Worm (Caenorhabditis elegans) whole organism, L3 larva: ENCODE data around the gene fkh-4.

Experiments used
- R02D3.7 ChIP-seq: fragments of 150-350 bp; optimal IDR thresholded peaks from 2 replicates; lab custom pipeline; 2014; ENCODE audit warnings: missing biosample characterization, missing genetic modification characterization
- ama-1 ChIP-seq: fragments of 150-350 bp; optimal IDR thresholded peaks from 2 replicates; lab custom pipeline; 2018
- ceh-16 ChIP-seq: sonication (generic microtip); optimal IDR thresholded peaks from 2 replicates; lab custom pipeline; 2017; ENCODE audit warnings: missing biosample characterization, missing genetic modification characterization
- ceh-9 ChIP-seq: sonication (generic microtip); optimal IDR thresholded peaks from 2 replicates; lab custom pipeline; 2018; ENCODE audit warnings: missing biosample characterization, missing genetic modification characterization
- daf-12 ChIP-seq: fragments of 150-350 bp; optimal IDR thresholded peaks from 2 replicates; lab custom pipeline; 2014; ENCODE audit warnings: missing biosample characterization, missing genetic modification reagents, missing genetic modification characterization
- egl-27 ChIP-seq: sonication (generic microtip); optimal IDR thresholded peaks from 4 replicates; lab custom pipeline; 2017; ENCODE audit warnings: missing biosample characterization, missing genetic modification reagents, missing genetic modification characterization
- elt-2 ChIP-seq: sonication (generic microtip); optimal IDR thresholded peaks from 2 replicates; lab custom pipeline; 2016; ENCODE audit warnings: missing genetic modification reagents, mild to moderate bottlenecking, missing genetic modification characterization, missing compliant biosample characterization
- fkh-10 ChIP-seq: sonication (generic microtip); optimal IDR thresholded peaks from 2 replicates; lab custom pipeline; 2017; ENCODE audit warnings: missing biosample characterization, missing genetic modification reagents, missing genetic modification characterization
- fkh-2 ChIP-seq: fragments of 150-350 bp; optimal IDR thresholded peaks from 2 replicates; lab custom pipeline; 2014; ENCODE audit warnings: missing biosample characterization, missing genetic modification reagents, missing genetic modification characterization
- fos-1 ChIP-seq: fragments of 150-350 bp; optimal IDR thresholded peaks from 2 replicates; lab custom pipeline; 2014; ENCODE audit warnings: missing biosample characterization, missing genetic modification characterization
- hmg-11 ChIP-seq: sonication (generic microtip); optimal IDR thresholded peaks from 2 replicates; lab custom pipeline; 2016; ENCODE audit warnings: missing genetic modification characterization, missing compliant biosample characterization
- jun-1 ChIP-seq: fragments of 150-350 bp; optimal IDR thresholded peaks from 2 replicates; lab custom pipeline; 2014; ENCODE audit warnings: missing biosample characterization, missing genetic modification reagents, missing genetic modification characterization
- lin-39 ChIP-seq: fragments of 150-350 bp; optimal IDR thresholded peaks from 2 replicates; lab custom pipeline; 2018; ENCODE audit warnings: missing biosample characterization, missing genetic modification reagents, missing genetic modification characterization
- lsy-12 ChIP-seq: sonication (generic microtip); optimal IDR thresholded peaks from 2 replicates; lab custom pipeline; 2016; ENCODE audit warnings: mild to moderate bottlenecking, missing genetic modification characterization, missing compliant biosample characterization
- nfya-1 ChIP-seq: sonication (generic microtip); optimal IDR thresholded peaks from 2 replicates; lab custom pipeline; 2017; ENCODE audit warnings: missing genetic modification characterization, mild to moderate bottlenecking, missing compliant biosample characterization, antibody characterized with exemption, moderate library complexity; ENCODE audit not compliant: insufficient read depth
- nhr-23 ChIP-seq: fragments of 150-350 bp; optimal IDR thresholded peaks from 2 replicates; lab custom pipeline; 2014; ENCODE audit warnings: missing biosample characterization, missing genetic modification reagents, missing genetic modification characterization
- nhr-237 ChIP-seq: fragments of 150-350 bp; optimal IDR thresholded peaks from 2 replicates; lab custom pipeline; 2014; ENCODE audit warnings: missing biosample characterization, missing genetic modification characterization
- nhr-25 ChIP-seq: sonication (generic microtip); optimal IDR thresholded peaks from 2 replicates; lab custom pipeline; 2017; ENCODE audit warnings: missing biosample characterization, missing genetic modification characterization
- nhr-28 ChIP-seq: fragments of 150-350 bp; optimal IDR thresholded peaks from 2 replicates; lab custom pipeline; 2014; ENCODE audit warnings: missing biosample characterization, missing genetic modification characterization
- nhr-43 ChIP-seq: sonication (generic microtip); optimal IDR thresholded peaks from 2 replicates; lab custom pipeline; 2016; ENCODE audit warnings: mild to moderate bottlenecking, missing genetic modification characterization, missing compliant biosample characterization; ENCODE audit not compliant: poor library complexity, severe bottlenecking
- nhr-67 ChIP-seq: fragments of 150-350 bp; optimal IDR thresholded peaks from 2 replicates; lab custom pipeline; 2014; ENCODE audit warnings: missing biosample characterization, missing genetic modification characterization
- pha-4 ChIP-seq: fragments of 150-350 bp; optimal IDR thresholded peaks from 2 replicates; lab custom pipeline; 2014; ENCODE audit warnings: missing biosample characterization, missing genetic modification reagents, missing genetic modification characterization
- pqm-1 ChIP-seq: fragments of 150-350 bp; optimal IDR thresholded peaks from 2 replicates; lab custom pipeline; 2017; ENCODE audit warnings: missing biosample characterization, missing genetic modification characterization, inconsistent platforms
- snpc-4 ChIP-seq: fragments of 150-350 bp; optimal IDR thresholded peaks from 2 replicates; lab custom pipeline; 2014; ENCODE audit warnings: missing biosample characterization, missing genetic modification characterization
- unc-39 ChIP-seq: sonication (generic microtip); optimal IDR thresholded peaks from 4 replicates; lab custom pipeline; 2017; ENCODE audit warnings: missing biosample characterization, missing genetic modification characterization
- unc-62 ChIP-seq: fragments of 150-350 bp; sonication (generic microtip); optimal IDR thresholded peaks from 4 replicates; lab custom pipeline; 2014; ENCODE audit warnings: missing biosample characterization, missing genetic modification reagents, missing genetic modification characterization
- ztf-4 ChIP-seq: fragments of 150-350 bp; optimal IDR thresholded peaks from 2 replicates; lab custom pipeline; 2014; ENCODE audit warnings: missing biosample characterization, missing genetic modification characterization

Gene fkh-4

DNA sequence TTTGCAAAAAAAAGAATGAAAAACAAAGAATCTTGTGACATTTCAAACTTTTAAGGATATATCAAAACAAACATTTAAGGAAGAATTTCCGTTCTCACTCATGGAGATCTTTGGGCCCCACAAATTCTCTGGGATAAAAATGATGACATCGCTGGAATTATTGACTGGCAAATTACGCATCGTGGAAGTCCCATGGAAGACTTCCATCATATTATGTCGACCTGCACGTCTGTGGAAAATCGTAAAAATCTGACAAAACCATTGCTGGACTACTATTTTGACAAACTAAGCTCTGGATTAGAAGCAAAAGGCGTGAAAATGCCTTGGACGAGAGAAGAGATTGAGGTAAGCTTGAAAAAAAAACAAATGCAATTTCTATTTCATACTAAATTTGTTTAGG is 11.2 kb downstream of the fkh-4 start:
- TF ChIP-seq ceh-16 (tag; lab: Kevin White, UChicago) (no peak), nhr-67 (tag; lab: Kevin White, UChicago) (no peak), R02D3.7 (tag; lab: Kevin White, UChicago) (no peak), nhr-43 (tag; lab: Kevin White, UChicago) (no peak), daf-12 (no peak), unc-39 (tag; lab: Kevin White, UChicago) (no peak), ztf-4 (tag; lab: Kevin White, UChicago) (no peak)

DNA sequence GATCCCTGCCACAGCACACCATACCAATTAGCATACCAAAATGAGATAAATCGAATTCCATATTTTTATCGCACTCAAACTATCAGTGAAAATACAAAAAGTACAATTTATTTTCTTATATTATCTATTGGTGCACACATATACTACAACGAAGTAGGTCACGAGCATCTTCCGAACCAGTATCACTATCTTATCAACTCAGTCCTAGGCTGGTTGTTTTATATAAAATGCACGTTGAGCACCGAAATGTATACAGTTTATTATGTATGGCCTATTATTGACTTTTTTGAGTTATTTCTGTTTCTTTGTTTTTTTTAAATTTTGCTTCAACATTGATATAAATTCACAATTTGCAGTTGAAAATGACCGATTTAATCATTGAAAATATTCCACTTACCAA is 12.9 kb downstream of the fkh-4 start, which contains the start of gene C29F7.2:
C29F7.2 (plus strand) TSS at position 357 of the 400 bp plus-strand sequence.
- TF ChIP-seq nhr-237 (tag; lab: Kevin White, UChicago) (no peak), pqm-1 (tag; lab: Kevin White, UChicago) (peak; percentile 95), pha-4 (tag; lab: Kevin White, UChicago) (peak; percentile 64), egl-27 (no peak), elt-2 (tag; lab: Kevin White, UChicago) (peak; percentile 94), hmg-11 (tag; lab: Kevin White, UChicago) (no peak), jun-1 (peak; percentile 31)

DNA sequence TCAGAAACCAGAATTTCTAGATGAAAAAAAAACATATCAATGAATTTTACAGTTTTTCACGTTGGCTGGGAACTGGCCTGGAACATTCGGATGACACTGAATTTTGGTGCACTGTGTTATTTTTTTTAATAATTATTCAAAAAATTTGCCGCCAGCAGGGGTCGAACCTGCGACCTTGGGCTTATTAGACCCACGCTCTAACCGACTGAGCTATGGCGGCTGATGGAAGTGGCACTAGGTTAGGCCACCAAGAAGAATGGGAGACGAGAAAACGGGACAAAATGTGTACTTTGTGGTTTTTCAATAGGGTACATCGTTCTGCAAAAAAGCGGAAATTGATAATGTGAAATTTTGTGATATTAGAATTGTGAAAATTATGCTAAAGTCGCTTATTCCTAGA is 13.7 kb downstream of the fkh-4 start:
- TF ChIP-seq elt-2 (tag; lab: Kevin White, UChicago) (peak; percentile 43), pha-4 (tag; lab: Kevin White, UChicago) (peak; percentile 69), nfya-1 (tag; lab: Kevin White, UChicago) (no peak), hmg-11 (tag; lab: Kevin White, UChicago) (peak; percentile 67), lin-39 (tag; lab: Kevin White, UChicago) (peak; percentile 41), unc-62 (no peak), ceh-9 (tag; lab: Kevin White, UChicago) (no peak), pqm-1 (tag; lab: Kevin White, UChicago) (peak; percentile 41), nhr-23 (tag; lab: Kevin White, UChicago) (peak; percentile 6)

DNA sequence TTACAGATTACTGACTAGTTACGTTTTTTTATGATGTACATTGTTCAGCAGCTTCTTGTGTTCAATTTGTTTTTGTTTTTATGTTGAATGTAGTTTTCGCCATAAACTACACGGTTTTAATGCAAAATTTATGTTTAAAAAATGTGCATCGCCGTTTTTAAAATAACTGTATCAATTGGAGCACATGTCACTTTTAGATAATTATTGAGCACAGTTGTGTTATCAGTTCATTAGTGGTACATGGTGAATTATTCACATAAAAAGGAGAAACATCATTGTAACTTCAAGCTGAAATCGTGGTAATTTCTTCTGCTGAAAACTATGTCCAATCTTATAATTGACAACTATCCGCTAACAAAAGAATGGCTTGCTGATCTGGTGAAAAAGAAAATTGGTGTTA is 16.3 kb downstream of the fkh-4 start:
- TF ChIP-seq unc-62 (no peak), pha-4 (tag; lab: Kevin White, UChicago) (no peak), elt-2 (tag; lab: Kevin White, UChicago) (peak; percentile 70), fos-1 (tag; lab: Kevin White, UChicago) (no peak), hmg-11 (tag; lab: Kevin White, UChicago) (no peak)

DNA sequence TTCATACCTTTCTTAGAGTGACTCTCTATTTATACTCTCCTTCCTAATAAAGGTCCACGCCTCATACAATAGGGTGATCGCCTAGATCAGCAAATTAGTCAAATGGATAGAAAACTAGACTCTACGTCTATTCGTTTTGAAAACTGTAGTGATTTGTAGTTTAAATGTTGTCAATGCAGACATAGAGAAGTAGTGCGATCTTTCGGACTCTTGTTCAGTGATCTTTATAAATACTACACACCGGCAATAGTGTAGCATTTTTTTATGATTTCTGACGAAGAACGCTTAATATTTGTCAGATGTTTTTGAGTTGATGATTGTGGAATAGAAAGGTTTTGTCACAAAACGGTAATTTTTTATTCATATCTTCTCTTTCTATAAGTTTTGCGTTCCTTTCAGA is 17.3 kb downstream of the fkh-4 start:
- TF ChIP-seq nhr-23 (tag; lab: Kevin White, UChicago) (no peak), elt-2 (tag; lab: Kevin White, UChicago) (peak; percentile 4), nhr-28 (no peak)

DNA sequence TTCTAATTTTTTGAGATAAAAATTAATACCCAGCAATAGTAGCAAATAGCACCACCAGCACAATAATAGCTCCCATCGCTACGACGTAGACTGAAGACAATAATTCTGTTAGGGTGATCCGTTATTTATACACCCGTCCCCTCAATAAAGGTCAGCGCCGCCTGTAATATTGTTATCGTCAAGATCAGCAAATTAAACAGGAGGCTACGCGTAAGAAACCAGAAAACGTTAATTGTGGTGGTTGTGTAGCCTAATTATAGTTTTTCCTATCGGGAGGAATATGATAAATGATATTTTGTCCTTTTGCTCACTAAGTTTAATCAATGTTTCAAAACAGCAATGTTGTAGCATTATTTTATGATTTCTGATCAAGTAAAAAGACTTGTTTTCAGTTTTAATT is 19.1 kb downstream of the fkh-4 start, which contains the start of the genes cyp-13B1 and C29F7.1:
cyp-13B1 (minus strand) TSS at position 101 of the 400 bp plus-strand sequence.
C29F7.1 (plus strand) TSS at position 394 of the 400 bp plus-strand sequence.
- peak; percentile 50 for TF ChIP-seq pqm-1 (tag; lab: Kevin White, UChicago)
- peak; percentile 47 for TF ChIP-seq elt-2 (tag; lab: Kevin White, UChicago)
- TF ChIP-seq nhr-23 (tag; lab: Kevin White, UChicago): no peak
- TF ChIP-seq ceh-16 (tag; lab: Kevin White, UChicago): no peak
- no peak for TF ChIP-seq nhr-25 (tag; lab: Kevin White, UChicago)

DNA sequence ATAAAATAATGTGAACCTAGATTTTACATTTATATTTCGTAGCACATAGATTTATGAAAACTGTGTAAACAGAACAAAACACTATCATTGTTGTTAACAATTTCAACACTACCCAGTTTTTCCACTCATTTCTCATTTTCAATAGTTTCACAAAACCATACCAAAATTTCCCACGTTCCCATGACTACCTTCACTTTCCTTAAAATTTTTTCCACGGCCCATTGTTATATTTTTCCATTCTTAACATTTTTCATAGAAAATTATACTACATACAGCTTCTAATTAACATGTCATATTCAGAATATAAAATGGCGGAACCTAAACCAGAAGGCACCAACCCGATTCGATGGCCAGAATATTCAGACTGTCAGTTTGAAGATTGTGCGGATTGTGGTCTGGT is 26.9 kb downstream of the fkh-4 start, which contains the start of gene F02C12.1:
F02C12.1 (plus strand) TSS at position 301 of the 400 bp plus-strand sequence.
- TF ChIP-seq lsy-12: no peak
- TF ChIP-seq fkh-10 (GFP tag; lab: Kevin White, UChicago): no peak
- TF ChIP-seq unc-62: no peak
- no peak for TF ChIP-seq snpc-4
- TF ChIP-seq ama-1 (lab: Kevin White, UChicago): no peak
- TF ChIP-seq fkh-2 (tag; lab: Kevin White, UChicago): no peak
